In genomic region chr3L:4541573-4542371, dm6 we compare ENCODE assay signal across 1 fruit fly cellular context.
TF ChIP-seq lines count a peak whose summit lies in the region.

TSS of gene CG11357 (plus strand) at chr3L:4542051.

TF ChIP-seq in whole organism, embryonic, 481 proteins besides CTCF, POLR2A, EP300 and RAD21 (continued from another document and continues in another):
- TF ChIP-seq Scr (GFP tag; IDR thresholded peaks at IDR 0.05; lab: Robert Waterston, UW; ENCODE audit: partially characterized antibody) (peak; percentile 84), CG9932 (GFP tag; IDR thresholded peaks at IDR 0.05; lab: Robert Waterston, UW) (peak; percentile 99), Abd-B (GFP tag; optimal IDR thresholded peaks at IDR 0.05; lab: Kevin White, UChicago) (peak; percentile 97), zen2 (GFP tag; IDR thresholded peaks at IDR 0.05; lab: Robert Waterston, UW; ENCODE audit: partially characterized antibody) (peak; percentile 69), bbx (GFP tag; IDR thresholded peaks at IDR 0.05; lab: Robert Waterston, UW; ENCODE audit: partially characterized antibody) (peak; percentile 86), CG3847 (GFP tag; IDR thresholded peaks at IDR 0.05; lab: Robert Waterston, UW) (peak; percentile 98), CG2712 (tag; optimal IDR thresholded peaks at IDR 0.05; lab: Kevin White, UChicago) (peak; percentile 99), CG2199 (GFP tag; IDR thresholded peaks at IDR 0.05; lab: Robert Waterston, UW) (peak; percentile 97), ase (GFP tag; IDR thresholded peaks at IDR 0.05; lab: Robert Waterston, UW) (peak; percentile 98), B-H1 (GFP tag; IDR thresholded peaks at IDR 0.05; lab: Robert Waterston, UW) (peak; percentile 98), toy (GFP tag; IDR thresholded peaks at IDR 0.05; lab: Robert Waterston, UW) (peak; percentile 97), CG12299 (tag; optimal IDR thresholded peaks at IDR 0.05; lab: Kevin White, UChicago) (peak; percentile 99), ham (GFP tag; IDR thresholded peaks at IDR 0.05; lab: Robert Waterston, UW) (peak; percentile 95), CG4617 (GFP tag; optimal IDR thresholded peaks at IDR 0.05; lab: Kevin White, UChicago; ENCODE audit: borderline replicate concordance) (peak; percentile 89), ftz-f1 (GFP tag; optimal IDR thresholded peaks at IDR 0.05; lab: Kevin White, UChicago) (peak; percentile 45), Lim3 (GFP tag; IDR thresholded peaks at IDR 0.05; lab: Robert Waterston, UW) (peak; percentile 91), Sox100B (GFP tag; optimal IDR thresholded peaks at IDR 0.05; lab: Kevin White, UChicago) (peak; percentile 98), CG14710 (tag; optimal IDR thresholded peaks at IDR 0.05; lab: Kevin White, UChicago) (peak; percentile 97), seq (GFP tag; IDR thresholded peaks at IDR 0.05; lab: Robert Waterston, UW) (peak; percentile 98), CG1792 (GFP tag; optimal IDR thresholded peaks at IDR 0.05; lab: Kevin White, UChicago) (peak; percentile 64), fu2 (GFP tag; optimal IDR thresholded peaks at IDR 0.05; lab: Kevin White, UChicago) (peak; percentile 73), her (GFP tag; optimal IDR thresholded peaks at IDR 0.05; lab: Kevin White, UChicago) (peak; percentile 77), CG1233 (GFP tag; optimal IDR thresholded peaks at IDR 0.05; lab: Kevin White, UChicago) (peak; percentile 98), CG12155 (GFP tag; optimal IDR thresholded peaks at IDR 0.05; lab: Kevin White, UChicago) (peak; percentile 95), corto (GFP tag; optimal IDR thresholded peaks at IDR 0.05; lab: Kevin White, UChicago) (peak; percentile 89), MBD-R2 (GFP tag; IDR thresholded peaks at IDR 0.05; lab: Robert Waterston, UW) (peak; percentile 99), CG17385 (GFP tag; optimal IDR thresholded peaks at IDR 0.05; lab: Kevin White, UChicago) (peak; percentile 96), Bteb2 (GFP tag; optimal IDR thresholded peaks at IDR 0.05; lab: Kevin White, UChicago) (peak; percentile 91), Mes4 (GFP tag; optimal IDR thresholded peaks at IDR 0.05; lab: Kevin White, UChicago) (peak; percentile 43), GATAe (GFP tag; conservative IDR thresholded peaks at IDR 0.05; lab: Robert Waterston, UW) (peak; percentile 98), slou (GFP tag; optimal IDR thresholded peaks at IDR 0.05; lab: Kevin White, UChicago) (peak; percentile 92), CG10274 (GFP tag; optimal IDR thresholded peaks at IDR 0.05; lab: Kevin White, UChicago) (peak; percentile 86), CG10979 (tag; optimal IDR thresholded peaks at IDR 0.05; lab: Kevin White, UChicago) (peak; percentile 99), sima (GFP tag; optimal IDR thresholded peaks at IDR 0.05; lab: Kevin White, UChicago) (peak; percentile 74), Ada2b (GFP tag; IDR thresholded peaks at IDR 0.05; lab: Robert Waterston, UW) (peak; percentile 99), zfh2 (GFP tag; optimal IDR thresholded peaks at IDR 0.05; lab: Kevin White, UChicago) (peak; percentile 83), gcm2 (GFP tag; optimal IDR thresholded peaks at IDR 0.05; lab: Kevin White, UChicago) (peak; percentile 39), CG12659 (GFP tag; optimal IDR thresholded peaks at IDR 0.05; lab: Kevin White, UChicago) (peak; percentile 99), CG11723 (GFP tag; optimal IDR thresholded peaks at IDR 0.05; lab: Kevin White, UChicago) (peak; percentile 96), E2f2 (GFP tag; IDR thresholded peaks at IDR 0.05; lab: Robert Waterston, UW) (peak; percentile 90), NC2α (GFP tag; optimal IDR thresholded peaks at IDR 0.05; lab: Kevin White, UChicago) (peak; percentile 64), CG14050 (GFP tag; IDR thresholded peaks at IDR 0.05; lab: Robert Waterston, UW) (peak; percentile 98), CG14860 (GFP tag; IDR thresholded peaks at IDR 0.05; lab: Robert Waterston, UW; ENCODE audit: partially characterized antibody) (peak; percentile 69), Dp (GFP tag; optimal IDR thresholded peaks at IDR 0.05; lab: Kevin White, UChicago) (peak; percentile 44), CG17802 (tag; optimal IDR thresholded peaks at IDR 0.05; lab: Kevin White, UChicago) (peak; percentile 77), Doc3 (GFP tag; IDR thresholded peaks at IDR 0.05; lab: Robert Waterston, UW; ENCODE audit: partially characterized antibody) (peak; percentile 74), dpn (GFP tag; optimal IDR thresholded peaks at IDR 0.05; lab: Kevin White, UChicago) (peak; percentile 86 to 99), Elba2 (GFP tag; optimal IDR thresholded peaks at IDR 0.05; lab: Kevin White, UChicago) (peak; percentile 38), wor (GFP tag; IDR thresholded peaks at IDR 0.05; lab: Robert Waterston, UW) (peak; percentile 96), dan (GFP tag; IDR thresholded peaks at IDR 0.05; lab: Robert Waterston, UW) (peak; percentile 84), pum (GFP tag; optimal IDR thresholded peaks at IDR 0.05; lab: Kevin White, UChicago) (peak; percentile 83), Side (GFP tag; optimal IDR thresholded peaks at IDR 0.05; lab: Kevin White, UChicago) (peak; percentile 73), CG12219 (GFP tag; optimal IDR thresholded peaks at IDR 0.05; lab: Kevin White, UChicago) (peak; percentile 96), slp2 (GFP tag; optimal IDR thresholded peaks at IDR 0.05; lab: Kevin White, UChicago) (peak; percentile 81), Max (GFP tag; optimal IDR thresholded peaks at IDR 0.05; lab: Kevin White, UChicago) (peak; percentile 88), CG6683 (GFP tag; optimal IDR thresholded peaks at IDR 0.05; lab: Kevin White, UChicago) (peak; percentile 96), cwo (GFP tag; optimal IDR thresholded peaks at IDR 0.05; lab: Kevin White, UChicago) (peak; percentile 96), Optix (GFP tag; IDR thresholded peaks at IDR 0.05; lab: Robert Waterston, UW) (peak; percentile 88), pzg (GFP tag; optimal IDR thresholded peaks at IDR 0.05; lab: Kevin White, UChicago) (peak; percentile 50), CG9797 (GFP tag; optimal IDR thresholded peaks at IDR 0.05; lab: Kevin White, UChicago) (peak; percentile 62), CG11695 (GFP tag; IDR thresholded peaks at IDR 0.05; lab: Robert Waterston, UW) (peak; percentile 99), NK7.1 (GFP tag; optimal IDR thresholded peaks at IDR 0.05; lab: Kevin White, UChicago) (peak; percentile 66), Fer3 (tag; optimal IDR thresholded peaks at IDR 0.05; lab: Kevin White, UChicago) (peak; percentile 99), CG12942 (GFP tag; optimal IDR thresholded peaks at IDR 0.05; lab: Kevin White, UChicago) (peak; percentile 97), gce (GFP tag; IDR thresholded peaks at IDR 0.05; lab: Robert Waterston, UW) (peak; percentile 99), CG4730 (GFP tag; IDR thresholded peaks at IDR 0.05; lab: Robert Waterston, UW) (peak; percentile 98), CG4404 (GFP tag; IDR thresholded peaks at IDR 0.05; lab: Robert Waterston, UW) (peak; percentile 98), bowl (GFP tag; IDR thresholded peaks at IDR 0.05; lab: Robert Waterston, UW) (peak; percentile 97), CG13624 (GFP tag; optimal IDR thresholded peaks at IDR 0.05; lab: Kevin White, UChicago) (peak; percentile 88), eve (GFP tag; optimal IDR thresholded peaks at IDR 0.05; lab: Kevin White, UChicago) (peak in 1 of 2 experiments; percentile 91), CG9876 (GFP tag; optimal IDR thresholded peaks at IDR 0.05; lab: Kevin White, UChicago) (peak; percentile 36), CG12744 (GFP tag; optimal IDR thresholded peaks at IDR 0.05; lab: Kevin White, UChicago) (peak; percentile 84), CG18262 (tag; optimal IDR thresholded peaks at IDR 0.05; lab: Kevin White, UChicago) (peak; percentile 99), Atf6 (GFP tag; IDR thresholded peaks at IDR 0.05; lab: Robert Waterston, UW) (peak; percentile 99), C15 (GFP tag; IDR thresholded peaks at IDR 0.05; lab: Robert Waterston, UW) (peak; percentile 97), chif (GFP tag; optimal IDR thresholded peaks at IDR 0.05; lab: Kevin White, UChicago) (peak; percentile 72 to 82), H15 (GFP tag; IDR thresholded peaks at IDR 0.05; lab: Robert Waterston, UW) (peak; percentile 99), dati (GFP tag; IDR thresholded peaks at IDR 0.05; lab: Robert Waterston, UW) (peak; percentile 96), CG8924 (tag; optimal IDR thresholded peaks at IDR 0.05; lab: Kevin White, UChicago) (peak; percentile 99), CG11504 (tag; optimal IDR thresholded peaks at IDR 0.05; lab: Kevin White, UChicago) (peak; percentile 98), CG34224 (GFP tag; IDR thresholded peaks at IDR 0.05; lab: Robert Waterston, UW; ENCODE audit: partially characterized antibody) (peak; percentile 55), CG11456 (GFP tag; IDR thresholded peaks at IDR 0.05; lab: Robert Waterston, UW) (peak; percentile 98), Med (GFP tag; lab: Kevin White, UChicago) (peak; percentile 96), Hr3 (GFP tag; optimal IDR thresholded peaks at IDR 0.05; lab: Kevin White, UChicago) (peak; percentile 98), CG7357 (GFP tag; IDR thresholded peaks at IDR 0.05; lab: Robert Waterston, UW) (peak; percentile 95), CG4282 (GFP tag; optimal IDR thresholded peaks at IDR 0.05; lab: Kevin White, UChicago) (peak; percentile 31), Dref (GFP tag; IDR thresholded peaks at IDR 0.05; lab: Robert Waterston, UW) (peak; percentile 69), B-H2 (GFP tag; optimal IDR thresholded peaks at IDR 0.05; lab: Kevin White, UChicago) (peak; percentile 98), crc (GFP tag; optimal IDR thresholded peaks at IDR 0.05; lab: Kevin White, UChicago) (peak; percentile 76), CG5180 (GFP tag; optimal IDR thresholded peaks at IDR 0.05; lab: Kevin White, UChicago) (peak; percentile 91), Atf3 (GFP tag; optimal IDR thresholded peaks at IDR 0.05; lab: Kevin White, UChicago) (peak; percentile 63), CG7556 (GFP tag; optimal IDR thresholded peaks at IDR 0.05; lab: Kevin White, UChicago) (peak; percentile 99), CG13123 (GFP tag; optimal IDR thresholded peaks at IDR 0.05; lab: Kevin White, UChicago) (peak; percentile 94), CG13296 (GFP tag; optimal IDR thresholded peaks at IDR 0.05; lab: Kevin White, UChicago) (peak; percentile 99), fd102C (GFP tag; optimal IDR thresholded peaks at IDR 0.05; lab: Kevin White, UChicago) (peak; percentile 75), CG18599 (GFP tag; optimal IDR thresholded peaks at IDR 0.05; lab: Kevin White, UChicago) (peak; percentile 99), trh (GFP tag; optimal IDR thresholded peaks at IDR 0.05; lab: Kevin White, UChicago) (peak; percentile 94), ac (GFP tag; optimal IDR thresholded peaks at IDR 0.05; lab: Kevin White, UChicago) (peak; percentile 88), vvl (GFP tag; IDR thresholded peaks at IDR 0.05; lab: Robert Waterston, UW) (peak; percentile 100), CG10462 (GFP tag; optimal IDR thresholded peaks at IDR 0.05; lab: Kevin White, UChicago) (peak; percentile 94), CG6654 (GFP tag; optimal IDR thresholded peaks at IDR 0.05; lab: Kevin White, UChicago) (peak; percentile 83), CG16815 (GFP tag; optimal IDR thresholded peaks at IDR 0.05; lab: Kevin White, UChicago) (peak; percentile 94), stwl (tag; optimal IDR thresholded peaks at IDR 0.05; lab: Kevin White, UChicago) (peak; percentile 95), CG7928 (GFP tag; optimal IDR thresholded peaks at IDR 0.05; lab: Kevin White, UChicago) (peak; percentile 81), Xrp1 (GFP tag; IDR thresholded peaks at IDR 0.05; lab: Robert Waterston, UW) (peak; percentile 100), tll (GFP tag; optimal IDR thresholded peaks at IDR 0.05; lab: Kevin White, UChicago) (peak in 1 of 2 experiments; percentile 44), Antp (GFP tag; optimal IDR thresholded peaks at IDR 0.05; lab: Kevin White, UChicago) (peak; percentile 74), Trl (optimal IDR thresholded peaks at IDR 0.05; lab: Kevin White, UChicago) (peak; percentile 84 to 87), Trl (GFP tag; optimal IDR thresholded peaks at IDR 0.05; lab: Kevin White, UChicago) (peak; percentile 80), CG17186 (GFP tag; optimal IDR thresholded peaks at IDR 0.05; lab: Kevin White, UChicago) (peak; percentile 71), Drgx (GFP tag; IDR thresholded peaks at IDR 0.05; lab: Robert Waterston, UW) (peak; percentile 99), HmgD (GFP tag; optimal IDR thresholded peaks at IDR 0.05; lab: Kevin White, UChicago) (no peak), CG3281 (GFP tag; optimal IDR thresholded peaks at IDR 0.05; lab: Kevin White, UChicago) (peak; percentile 98), CG10267 (tag; optimal IDR thresholded peaks at IDR 0.05; lab: Kevin White, UChicago) (peak; percentile 96), CG10565 (GFP tag; optimal IDR thresholded peaks at IDR 0.05; lab: Kevin White, UChicago) (peak; percentile 63), oc (tag; optimal IDR thresholded peaks at IDR 0.05; lab: Kevin White, UChicago) (peak; percentile 99), CG3726 (GFP tag; IDR thresholded peaks at IDR 0.05; lab: Robert Waterston, UW) (peak; percentile 97), NFAT (GFP tag; IDR thresholded peaks at IDR 0.05; lab: Robert Waterston, UW) (peak; percentile 98), CG4707 (GFP tag; optimal IDR thresholded peaks at IDR 0.05; lab: Kevin White, UChicago) (peak; percentile 95), CG15514 (GFP tag; optimal IDR thresholded peaks at IDR 0.05; lab: Kevin White, UChicago) (peak; percentile 94), exex (tag; optimal IDR thresholded peaks at IDR 0.05; lab: Kevin White, UChicago) (peak; percentile 94), CG2678 (tag; optimal IDR thresholded peaks at IDR 0.05; lab: Kevin White, UChicago) (peak; percentile 99), scrt (GFP tag; optimal IDR thresholded peaks at IDR 0.05; lab: Kevin White, UChicago) (peak; percentile 96), so (GFP tag; IDR thresholded peaks at IDR 0.05; lab: Robert Waterston, UW) (peak; percentile 98), CG3065 (GFP tag; optimal IDR thresholded peaks at IDR 0.05; lab: Kevin White, UChicago) (peak; percentile 89), chinmo (GFP tag; IDR thresholded peaks at IDR 0.05; lab: Robert Waterston, UW; ENCODE audit: partially characterized antibody) (peak; percentile 84), Opbp (GFP tag; IDR thresholded peaks at IDR 0.05; lab: Robert Waterston, UW; ENCODE audit: partially characterized antibody) (peak; percentile 91), sens (GFP tag; lab: Kevin White, UChicago) (peak; percentile 97), Oli (tag; optimal IDR thresholded peaks at IDR 0.05; lab: Kevin White, UChicago) (peak; percentile 99), Ets97D (GFP tag; optimal IDR thresholded peaks at IDR 0.05; lab: Kevin White, UChicago) (peak; percentile 64), al (GFP tag; IDR thresholded peaks at IDR 0.05; lab: Robert Waterston, UW) (peak; percentile 99)
